Fruit fly (Drosophila melanogaster) whole organism, embryonic: ENCODE results near the gene Tim8.

ENCODE experiments used
- Atf6 ChIP-seq: fragments of 200-800 bp; sonication (Bioruptor generic); IDR thresholded peaks from 2 replicates; pipeline ENCODE4 v1.3.6; 2022; ENCODE audit warnings: missing biosample characterization, missing genetic modification characterization
- Bgb ChIP-seq: fragments of 200-800 bp; sonication (Bioruptor generic); IDR thresholded peaks from 2 replicates; pipeline ENCODE4 v1.3.6; 2022; ENCODE audit warnings: missing biosample characterization, missing genetic modification characterization; ENCODE audit not compliant: partially characterized antibody
- C15 ChIP-seq: fragments of 200-800 bp; sonication (Bioruptor generic); IDR thresholded peaks from 3 replicates; pipeline ENCODE4 v1.3.6; 2022; ENCODE audit warnings: missing biosample characterization, missing genetic modification characterization
- CG1024 ChIP-seq: fragments of 200-800 bp; sonication (Bioruptor generic); IDR thresholded peaks from 2 replicates; pipeline ENCODE4 v1.3.6; 2022; ENCODE audit warnings: missing biosample characterization, missing genetic modification characterization
- CG10654 ChIP-seq: fragments of 200-800 bp; sonication (Bioruptor generic); optimal IDR thresholded peaks from 2 replicates; lab custom pipeline; 2016; ENCODE audit warnings: missing biosample characterization, missing genetic modification characterization
- CG10979 ChIP-seq: fragments of 200-800 bp; sonication (Bioruptor generic); optimal IDR thresholded peaks from 2 replicates; lab custom pipeline; 2018; ENCODE audit warnings: missing biosample characterization, mild to moderate bottlenecking, missing genetic modification characterization, moderate library complexity
- CG11247 ChIP-seq: fragments of 200-800 bp; sonication (Bioruptor generic); IDR thresholded peaks from 2 replicates; pipeline ENCODE4 v1.3.6; 2022; ENCODE audit warnings: missing biosample characterization, missing genetic modification characterization
- CG12104 ChIP-seq: fragments of 200-800 bp; sonication (Bioruptor generic); optimal IDR thresholded peaks from 3 replicates; lab custom pipeline; 2016; ENCODE audit warnings: missing biosample characterization, missing genetic modification characterization
- CG14667 ChIP-seq: fragments of 200-800 bp; sonication (Bioruptor generic); IDR thresholded peaks from 2 replicates; pipeline ENCODE4 v1.3.6; 2022; ENCODE audit warnings: missing biosample characterization, missing genetic modification characterization
- CG14965 ChIP-seq: fragments of 200-800 bp; sonication (Bioruptor generic); optimal IDR thresholded peaks from 2 replicates; lab custom pipeline; 2016; ENCODE audit warnings: missing biosample characterization, missing genetic modification characterization, borderline replicate concordance
- CG15479 ChIP-seq: fragments of 200-800 bp; sonication (Bioruptor generic); optimal IDR thresholded peaks from 3 replicates; lab custom pipeline; 2019; ENCODE audit warnings: missing biosample characterization, mild to moderate bottlenecking, missing genetic modification characterization, moderate library complexity
- CG16815 ChIP-seq: fragments of 200-800 bp; sonication (Bioruptor generic); optimal IDR thresholded peaks from 3 replicates; lab custom pipeline; 2017; ENCODE audit warnings: missing biosample characterization, mild to moderate bottlenecking, missing genetic modification characterization
- CG17186 ChIP-seq: fragments of 200-800 bp; sonication (Bioruptor generic); optimal IDR thresholded peaks from 3 replicates; lab custom pipeline; 2017; ENCODE audit warnings: missing biosample characterization, missing genetic modification reagents, missing genetic modification characterization
- CG31441 ChIP-seq: fragments of 200-800 bp; sonication (Bioruptor generic); IDR thresholded peaks from 2 replicates; pipeline ENCODE4 v1.3.6; 2022; ENCODE audit warnings: missing biosample characterization, missing genetic modification characterization
- CG34422 ChIP-seq: fragments of 200-800 bp; sonication (Bioruptor generic); IDR thresholded peaks from 3 replicates; pipeline ENCODE4 v1.3.6; 2022; ENCODE audit warnings: missing biosample characterization, missing genetic modification characterization
- CG4707 ChIP-seq: fragments of 200-800 bp; sonication (Bioruptor generic); optimal IDR thresholded peaks from 2 replicates; lab custom pipeline; 2018; ENCODE audit warnings: missing biosample characterization, mild to moderate bottlenecking, missing genetic modification characterization, moderate library complexity
- CG5953 ChIP-seq: fragments of 200-800 bp; sonication (Bioruptor generic); IDR thresholded peaks from 2 replicates; pipeline ENCODE4 v1.3.6; 2022; ENCODE audit warnings: missing biosample characterization, missing genetic modification characterization
- CG7786 ChIP-seq: fragments of 200-800 bp; sonication (Bioruptor generic); optimal IDR thresholded peaks from 2 replicates; lab custom pipeline; 2016; ENCODE audit warnings: missing biosample characterization, missing genetic modification characterization
- CG7987 ChIP-seq: fragments of 200-800 bp; sonication (Bioruptor generic); optimal IDR thresholded peaks from 2 replicates; lab custom pipeline; 2018; ENCODE audit warnings: missing biosample characterization, mild to moderate bottlenecking, missing genetic modification characterization, moderate library complexity
- CG9797 ChIP-seq: fragments of 200-800 bp; sonication (Bioruptor generic); optimal IDR thresholded peaks from 3 replicates; lab custom pipeline; 2018; ENCODE audit warnings: missing biosample characterization, mild to moderate bottlenecking, missing genetic modification characterization
- CrebB ChIP-seq: fragments of 200-800 bp; sonication (Bioruptor generic); optimal IDR thresholded peaks from 3 replicates; lab custom pipeline; 2018; ENCODE audit warnings: missing biosample characterization, mild to moderate bottlenecking, missing genetic modification characterization
- Dad ChIP-seq: fragments of 200-800 bp; sonication (Bioruptor generic); optimal IDR thresholded peaks from 3 replicates; lab custom pipeline; 2016; ENCODE audit warnings: missing biosample characterization, missing genetic modification characterization
- E2f1 ChIP-seq: fragments of 200-800 bp; sonication (Bioruptor generic); IDR thresholded peaks from 2 replicates; pipeline ENCODE4 v1.3.6; 2022; ENCODE audit warnings: missing biosample characterization, missing genetic modification characterization
- HLH3B ChIP-seq: fragments of 200-800 bp; sonication (Bioruptor generic); IDR thresholded peaks from 2 replicates; pipeline ENCODE4 v1.3.6; 2022; ENCODE audit warnings: missing biosample characterization, missing genetic modification characterization
- HmgZ ChIP-seq: fragments of 200-800 bp; sonication (Bioruptor generic); optimal IDR thresholded peaks from 2 replicates; lab custom pipeline; 2018; ENCODE audit warnings: missing biosample characterization, mild to moderate bottlenecking, missing genetic modification characterization
- Hmr ChIP-seq: fragments of 200-800 bp; sonication (Bioruptor generic); optimal IDR thresholded peaks from 3 replicates; lab custom pipeline; 2017; ENCODE audit warnings: mild to moderate bottlenecking, missing biosample characterization, missing genetic modification reagents, missing genetic modification characterization
- Lpt ChIP-seq: fragments of >200 bp; optimal IDR thresholded peaks from 2 replicates; lab custom pipeline; 2018; ENCODE audit warnings: missing biosample characterization, missing genetic modification characterization
- Mes4 ChIP-seq: fragments of 200-800 bp; sonication (Bioruptor generic); optimal IDR thresholded peaks from 2 replicates; lab custom pipeline; 2016; ENCODE audit warnings: missing biosample characterization, missing genetic modification characterization
- Mrtf ChIP-seq: fragments of 200-800 bp; sonication (Bioruptor generic); IDR thresholded peaks from 3 replicates; pipeline ENCODE4 v1.3.6; 2022; ENCODE audit warnings: missing biosample characterization, missing genetic modification characterization
- Six4 ChIP-seq: fragments of 200-800 bp; sonication (Bioruptor generic); optimal IDR thresholded peaks from 2 replicates; lab custom pipeline; 2016; ENCODE audit warnings: missing biosample characterization, missing genetic modification characterization
- Sry-β ChIP-seq: fragments of 200-800 bp; sonication (Bioruptor generic); optimal IDR thresholded peaks from 2 replicates; lab custom pipeline; 2018; ENCODE audit warnings: missing biosample characterization, mild to moderate bottlenecking, missing genetic modification characterization, moderate library complexity
- Xrp1 ChIP-seq: fragments of 200-800 bp; sonication (Bioruptor generic); IDR thresholded peaks from 2 replicates; pipeline ENCODE4 v1.3.6; 2022; ENCODE audit warnings: missing biosample characterization, missing genetic modification characterization
- ash1 ChIP-seq: fragments of 200-800 bp; sonication (Bioruptor generic); optimal IDR thresholded peaks from 2 replicates; lab custom pipeline; 2018; ENCODE audit warnings: missing biosample characterization, mild to moderate bottlenecking, missing genetic modification characterization
- bab2 ChIP-seq: fragments of 200-800 bp; sonication (Bioruptor generic); optimal IDR thresholded peaks from 2 replicates; lab custom pipeline; 2016; ENCODE audit warnings: missing biosample characterization, missing genetic modification characterization
- btn ChIP-seq: fragments of 200-800 bp; sonication (Bioruptor generic); optimal IDR thresholded peaks from 2 replicates; lab custom pipeline; 2016; ENCODE audit warnings: missing biosample characterization, missing genetic modification characterization
- cato ChIP-seq: fragments of 200-800 bp; sonication (Bioruptor generic); optimal IDR thresholded peaks from 2 replicates; lab custom pipeline; 2016; ENCODE audit warnings: missing biosample characterization, missing genetic modification characterization, borderline replicate concordance
- crol ChIP-seq: fragments of 200-800 bp; sonication (Bioruptor generic); IDR thresholded peaks from 2 replicates; pipeline ENCODE4 v1.3.6; 2022; ENCODE audit warnings: missing biosample characterization, missing genetic modification characterization
- cwo ChIP-seq: fragments of 200-800 bp; sonication (Bioruptor generic); optimal IDR thresholded peaks from 3 replicates; lab custom pipeline; 2017; ENCODE audit warnings: missing biosample characterization, missing genetic modification characterization, mild to moderate bottlenecking, moderate library complexity, missing genetic modification reagents
- dimm ChIP-seq: fragments of 200-800 bp; sonication (Bioruptor generic); IDR thresholded peaks from 2 replicates; pipeline ENCODE4 v1.3.6; 2022; ENCODE audit warnings: missing biosample characterization, missing genetic modification characterization
- dm ChIP-seq: fragments of 200-800 bp; sonication (Bioruptor generic); optimal IDR thresholded peaks from 3 replicates; lab custom pipeline; 2016; ENCODE audit warnings: missing biosample characterization, missing genetic modification characterization
- dysf ChIP-seq: fragments of 200-800 bp; sonication (Bioruptor generic); IDR thresholded peaks from 3 replicates; pipeline ENCODE4 v1.3.6; 2022; ENCODE audit warnings: missing biosample characterization, missing genetic modification characterization
- gem ChIP-seq: fragments of 200-800 bp; sonication (Bioruptor generic); optimal IDR thresholded peaks from 2 replicates; lab custom pipeline; 2019; ENCODE audit warnings: missing biosample characterization, mild to moderate bottlenecking, missing genetic modification characterization, moderate library complexity
- lab ChIP-seq: fragments of 200-800 bp; sonication (Bioruptor generic); optimal IDR thresholded peaks from 3 replicates; lab custom pipeline; 2017; ENCODE audit warnings: missing biosample characterization, missing genetic modification characterization, mild to moderate bottlenecking, moderate library complexity, missing genetic modification reagents
- lola ChIP-seq, 3 experiments: fragments of >200 bp in 2 of 3; fragments of 200-800 bp in 1 of 3; sonication (Bioruptor generic) in 1 of 3; optimal IDR thresholded peaks; 2 replicates each; lab custom pipeline; 2017 to 2019; ENCODE audit warnings: missing biosample characterization in 3 of 3, missing genetic modification characterization in 3 of 3, mild to moderate bottlenecking in 1 of 3, moderate library complexity in 1 of 3
- org-1 ChIP-seq: fragments of 200-800 bp; sonication (Bioruptor generic); optimal IDR thresholded peaks from 2 replicates; lab custom pipeline; 2017; ENCODE audit warnings: missing biosample characterization, missing genetic modification characterization
- pan ChIP-seq, 4 experiments: fragments of >200 bp in 3 of 4; fragments of 200-800 bp in 1 of 4; sonication (Bioruptor generic) in 1 of 4; optimal IDR thresholded peaks in 3 of 4; IDR thresholded peaks in 1 of 4; 2 replicates each; pipeline versions ENCODE4 v1.3.6 to Lab custom; 2017 to 2022; ENCODE audit warnings: missing biosample characterization in 2 of 4, missing genetic modification characterization in 2 of 4, mixed read lengths in 1 of 4
- sd ChIP-seq: fragments of 200-800 bp; sonication (Bioruptor generic); optimal IDR thresholded peaks from 3 replicates; lab custom pipeline; 2018; ENCODE audit warnings: missing biosample characterization, mild to moderate bottlenecking, missing genetic modification characterization, moderate library complexity
- tna ChIP-seq: fragments of 200-800 bp; sonication (Bioruptor generic); IDR thresholded peaks from 2 replicates; pipeline ENCODE4 v1.3.6; 2022; ENCODE audit warnings: missing biosample characterization, missing genetic modification characterization; ENCODE audit not compliant: partially characterized antibody

Tim8 gene

dm6 chrX:11390625-11391363, 22.5 kb downstream of the Tim8 start (continued):
- TF ChIP-seq CG9797 (GFP tag; lab: Kevin White, UChicago) (no peak), Sry-β (GFP tag; lab: Kevin White, UChicago) (no peak), tna (GFP tag; lab: Robert Waterston, UW) (no peak), CG4707 (peak; percentile 42), lab (GFP tag; lab: Kevin White, UChicago) (peak; percentile 88), btn (GFP tag; lab: Kevin White, UChicago) (no peak), E2f1 (GFP tag; lab: Robert Waterston, UW) (peak; percentile 81), dimm (GFP tag; lab: Robert Waterston, UW) (peak; percentile 69), Six4 (peak; percentile 70), Lpt (no peak), Dad (GFP tag; lab: Kevin White, UChicago) (peak; percentile 53), pan (optimal IDR thresholded peaks at IDR 0.05; lab: Kevin White, UChicago) (peak in 1 of 2 experiments; percentile 10), pan (GFP tag; optimal IDR thresholded peaks at IDR 0.05 in 1 of 2, IDR thresholded peaks at IDR 0.05 in 1 of 2) (peak in 1 of 2 experiments; percentile 86), HmgZ (tag; lab: Kevin White, UChicago) (peak; percentile 84), HLH3B (peak; percentile 85), sd (tag; lab: Kevin White, UChicago) (peak; percentile 43), CG1024 (peak; percentile 65), lola (GFP tag; optimal IDR thresholded peaks at IDR 0.05; lab: Kevin White, UChicago) (peak in 1 of 3 experiments; percentile 60), C15 (GFP tag; lab: Robert Waterston, UW) (peak; percentile 74; the same call in 1 of the 3 replicates), CG5953 (GFP tag; lab: Robert Waterston, UW) (peak; percentile 84), CG10979 (peak; percentile 57), CG12104 (GFP tag; lab: Kevin White, UChicago) (peak; percentile 13), crol (GFP tag; lab: Robert Waterston, UW) (peak; percentile 41), Mes4 (GFP tag; lab: Kevin White, UChicago) (no peak), CG14965 (GFP tag; lab: Kevin White, UChicago) (peak; percentile 2), Hmr (GFP tag; lab: Kevin White, UChicago) (peak; percentile 84), Atf6 (GFP tag; lab: Robert Waterston, UW) (peak; percentile 91), CG17186 (no peak), cwo (GFP tag; lab: Kevin White, UChicago) (peak; percentile 69), CG34422 (peak; percentile 76), dysf (GFP tag; lab: Robert Waterston, UW) (peak; percentile 90), CG10654 (GFP tag; lab: Kevin White, UChicago) (peak; percentile 70), Xrp1 (GFP tag; lab: Robert Waterston, UW) (peak; percentile 84), CG31441 (GFP tag; lab: Robert Waterston, UW) (peak; percentile 77), CG7987 (GFP tag; lab: Kevin White, UChicago) (no peak), CG7786 (peak; percentile 81), CG14667 (GFP tag; lab: Robert Waterston, UW) (peak; percentile 80), CG15479 (GFP tag; lab: Kevin White, UChicago) (no peak), Mrtf (GFP tag; lab: Robert Waterston, UW) (peak; percentile 80), cato (peak; percentile 44), CrebB (peak; percentile 66), CG16815 (peak; percentile 66), ash1 (GFP tag; lab: Kevin White, UChicago) (peak; percentile 39), bab2 (GFP tag; lab: Kevin White, UChicago) (peak; percentile 80), gem (peak; percentile 84), org-1 (peak; percentile 71), Bgb (no peak), dm (peak; percentile 56), CG11247 (GFP tag; lab: Robert Waterston, UW) (peak; percentile 84)
